Fruit fly (Drosophila melanogaster) whole organism, adult: ENCODE measurements around the gene Tasp1.

ENCODE experiments used
- CG11617 ChIP-seq: fragments of 200-800 bp; sonication (Bioruptor generic); optimal IDR thresholded peaks from 2 replicates; lab custom pipeline; 2017; ENCODE audit warnings: mild to moderate bottlenecking, missing biosample characterization, missing genetic modification reagents, missing genetic modification characterization
- CG12768 ChIP-seq: fragments of 200-800 bp; sonication (Bioruptor generic); optimal IDR thresholded peaks from 2 replicates; lab custom pipeline; 2017; ENCODE audit warnings: missing biosample characterization, missing genetic modification characterization, mild to moderate bottlenecking, moderate library complexity, missing genetic modification reagents
- CG14711 ChIP-seq: fragments of 200-800 bp; sonication (Bioruptor generic); optimal IDR thresholded peaks from 2 replicates; lab custom pipeline; 2018; ENCODE audit warnings: missing biosample characterization, mild to moderate bottlenecking, missing genetic modification characterization, moderate library complexity
- CG1620 ChIP-seq: fragments of 200-800 bp; sonication (Bioruptor generic); optimal IDR thresholded peaks from 2 replicates; lab custom pipeline; 2016; ENCODE audit warnings: missing biosample characterization, missing genetic modification characterization
- CG33017 ChIP-seq: fragments of 200-800 bp; sonication (Bioruptor generic); optimal IDR thresholded peaks from 2 replicates; lab custom pipeline; 2018; ENCODE audit warnings: missing biosample characterization, mild to moderate bottlenecking, missing genetic modification characterization, moderate library complexity
- CG5204 ChIP-seq: fragments of 200-800 bp; sonication (Bioruptor generic); optimal IDR thresholded peaks from 2 replicates; lab custom pipeline; 2016; ENCODE audit warnings: missing biosample characterization, missing genetic modification characterization
- CG7045 ChIP-seq: fragments of 200-800 bp; sonication (Bioruptor generic); optimal IDR thresholded peaks from 2 replicates; lab custom pipeline; 2017; ENCODE audit warnings: missing biosample characterization, mild to moderate bottlenecking, missing genetic modification characterization
- CG7101 ChIP-seq: fragments of 200-800 bp; sonication (Bioruptor generic); optimal IDR thresholded peaks from 2 replicates; lab custom pipeline; 2018; ENCODE audit warnings: missing biosample characterization, mild to moderate bottlenecking, missing genetic modification characterization, moderate library complexity
- Clk ChIP-seq: fragments of 200-800 bp; sonication (Bioruptor generic); optimal IDR thresholded peaks from 2 replicates; lab custom pipeline; 2017; ENCODE audit warnings: missing biosample characterization, missing genetic modification characterization
- Crg-1 ChIP-seq: fragments of 200-800 bp; sonication (Bioruptor generic); optimal IDR thresholded peaks from 2 replicates; lab custom pipeline; 2016; ENCODE audit warnings: missing biosample characterization, missing genetic modification characterization
- Hr96 ChIP-seq: fragments of 200-800 bp; sonication (Bioruptor generic); optimal IDR thresholded peaks from 2 replicates; lab custom pipeline; 2016; ENCODE audit warnings: missing biosample characterization, missing genetic modification characterization
- Mnt ChIP-seq: fragments of 200-800 bp; sonication (Bioruptor generic); optimal IDR thresholded peaks from 2 replicates; lab custom pipeline; 2016; ENCODE audit warnings: missing biosample characterization, mild to moderate bottlenecking, missing genetic modification characterization
- bab1 ChIP-seq: fragments of 200-800 bp; sonication (Bioruptor generic); optimal IDR thresholded peaks from 3 replicates; lab custom pipeline; 2019; ENCODE audit warnings: missing biosample characterization, mild to moderate bottlenecking, missing genetic modification characterization, moderate library complexity
- cic ChIP-seq: fragments of 200-800 bp; sonication (Bioruptor generic); optimal IDR thresholded peaks from 2 replicates; lab custom pipeline; 2017; ENCODE audit warnings: missing biosample characterization, mild to moderate bottlenecking, missing genetic modification characterization, moderate library complexity
- cnc ChIP-seq, 2 experiments: fragments of >200 bp; optimal IDR thresholded peaks; 2 replicates each; lab custom pipeline; 2017
- kay ChIP-seq: fragments of 200-800 bp; sonication (Bioruptor generic); peaks from one replicate; lab custom pipeline; 2016; ENCODE audit warnings: missing biosample characterization, missing genetic modification characterization, borderline replicate concordance
- ovo ChIP-seq: fragments of 200-800 bp; sonication (Bioruptor generic); optimal IDR thresholded peaks from 2 replicates; lab custom pipeline; 2016; ENCODE audit warnings: missing biosample characterization, missing genetic modification characterization
- pad ChIP-seq: fragments of 200-800 bp; sonication (Bioruptor generic); optimal IDR thresholded peaks from 3 replicates; lab custom pipeline; 2017; ENCODE audit warnings: missing biosample characterization, missing genetic modification characterization, mild to moderate bottlenecking, moderate library complexity, missing genetic modification reagents
- tj ChIP-seq: fragments of 200-800 bp; sonication (Bioruptor generic); optimal IDR thresholded peaks from 3 replicates; lab custom pipeline; 2017; ENCODE audit warnings: missing biosample characterization, mild to moderate bottlenecking, missing genetic modification characterization, moderate library complexity
- toe ChIP-seq: fragments of 200-800 bp; sonication (Bioruptor generic); optimal IDR thresholded peaks from 2 replicates; lab custom pipeline; 2016; ENCODE audit warnings: missing biosample characterization, missing genetic modification characterization

The Tasp1 gene

dm6 chr3L:16047105-16047504 is 40.2 kb downstream of the Tasp1 start:
- no peak for TF ChIP-seq Hr96
- no peak for TF ChIP-seq Clk
- no peak for TF ChIP-seq Mnt (GFP tag; lab: Kevin White, UChicago)
- no peak for TF ChIP-seq CG7045
- no peak for TF ChIP-seq CG14711 (tag; lab: Kevin White, UChicago)
- TF ChIP-seq CG1620 (GFP tag; lab: Kevin White, UChicago): no peak
- no peak for TF ChIP-seq CG7101 (tag; lab: Kevin White, UChicago)
- TF ChIP-seq CG11617 (GFP tag; lab: Kevin White, UChicago): no peak
- TF ChIP-seq cnc (optimal IDR thresholded peaks at IDR 0.05; lab: Kevin White, UChicago): no peak
- no peak for TF ChIP-seq kay (GFP tag; lab: Kevin White, UChicago)
- no peak for TF ChIP-seq CG33017 (tag; lab: Kevin White, UChicago)
- no peak for TF ChIP-seq CG5204
- no peak for TF ChIP-seq CG12768 (GFP tag; lab: Kevin White, UChicago)
- TF ChIP-seq bab1: no peak
- TF ChIP-seq tj: no peak

- TF ChIP-seq CG7101 (tag; lab: Kevin White, UChicago) (peak; percentile 49), Clk (no peak), cnc (optimal IDR thresholded peaks at IDR 0.05; lab: Kevin White, UChicago) (no peak), Mnt (GFP tag; lab: Kevin White, UChicago) (peak; percentile 73), CG1620 (GFP tag; lab: Kevin White, UChicago) (peak; percentile 11), CG33017 (tag; lab: Kevin White, UChicago) (peak; percentile 72), tj (no peak), CG5204 (no peak), CG14711 (tag; lab: Kevin White, UChicago) (peak; percentile 28), Crg-1 (peak; percentile 60), Hr96 (peak; percentile 49), kay (GFP tag; lab: Kevin White, UChicago) (peak; percentile 93), CG11617 (GFP tag; lab: Kevin White, UChicago) (peak; percentile 7), bab1 (peak; percentile 30), ovo (GFP tag; lab: Kevin White, UChicago) (peak; percentile 42), CG12768 (GFP tag; lab: Kevin White, UChicago) (peak; percentile 76), cic (GFP tag; lab: Kevin White, UChicago) (peak; percentile 97), toe (GFP tag; lab: Kevin White, UChicago) (peak; percentile 36), pad (GFP tag; lab: Kevin White, UChicago) (no peak), CG7045 (no peak)
Observed at dm6 chr3L:16046387-16047066, 40.8 kb downstream of the Tasp1 start.

dm6 chr3L:16045831-16046336 is 41.4 kb downstream of the Tasp1 start:
- TF ChIP-seq CG5204 (peak; percentile 88), ovo (GFP tag; lab: Kevin White, UChicago) (peak; percentile 54), CG7101 (tag; lab: Kevin White, UChicago) (peak; percentile 96), pad (GFP tag; lab: Kevin White, UChicago) (peak; percentile 77), CG7045 (peak; percentile 89), CG14711 (tag; lab: Kevin White, UChicago) (peak; percentile 98), cic (GFP tag; lab: Kevin White, UChicago) (no peak), CG11617 (GFP tag; lab: Kevin White, UChicago) (peak; percentile 89), CG33017 (tag; lab: Kevin White, UChicago) (peak; percentile 97), toe (GFP tag; lab: Kevin White, UChicago) (peak; percentile 42), tj (peak; percentile 58), CG12768 (GFP tag; lab: Kevin White, UChicago) (peak; percentile 89), kay (GFP tag; lab: Kevin White, UChicago) (peak; percentile 91), Mnt (GFP tag; lab: Kevin White, UChicago) (peak; percentile 75), CG1620 (GFP tag; lab: Kevin White, UChicago) (peak; percentile 67), Crg-1 (peak; percentile 30), Clk (peak; percentile 81), bab1 (peak; percentile 98), Hr96 (peak; percentile 66), cnc (optimal IDR thresholded peaks at IDR 0.05; lab: Kevin White, UChicago) (no peak)

dm6 chr3L:16045083-16045830 is 42.1 kb downstream of the Tasp1 start:
- TF ChIP-seq tj (peak; percentile 80), kay (GFP tag; lab: Kevin White, UChicago) (peak; percentile 96), CG7045 (no peak), cnc (optimal IDR thresholded peaks at IDR 0.05; lab: Kevin White, UChicago) (peak in 1 of 2 experiments; percentile 15), CG12768 (GFP tag; lab: Kevin White, UChicago) (no peak), bab1 (no peak)

dm6 chr3L:16043782-16044352 is 43.5 kb downstream of the Tasp1 start:
- no peak for TF ChIP-seq Mnt (GFP tag; lab: Kevin White, UChicago)
- TF ChIP-seq cnc (optimal IDR thresholded peaks at IDR 0.05; lab: Kevin White, UChicago): no peak
- no peak for TF ChIP-seq Crg-1
- no peak for TF ChIP-seq CG12768 (GFP tag; lab: Kevin White, UChicago)
- no peak for TF ChIP-seq CG14711 (tag; lab: Kevin White, UChicago)
- no peak for TF ChIP-seq toe (GFP tag; lab: Kevin White, UChicago)
- TF ChIP-seq pad (GFP tag; lab: Kevin White, UChicago): no peak
- no peak for TF ChIP-seq ovo (GFP tag; lab: Kevin White, UChicago)
- TF ChIP-seq Clk: no peak
- TF ChIP-seq tj: no peak
- TF ChIP-seq bab1: no peak
- TF ChIP-seq kay (GFP tag; lab: Kevin White, UChicago): no peak
- no peak for TF ChIP-seq Hr96
